Fruit fly (Drosophila melanogaster) ovary, adult (tissue): ENCODE measurements around the gene CG45494.
"Not testable (repeated sequence)": the region's sequence is repeated elsewhere in the genome, so short reads cannot be mapped to it uniquely, and the experiment has no call there.

ENCODE experiments used
- CG17801 ChIP-seq: fragments of 200-800 bp; optimal IDR thresholded peaks from 2 replicates; lab custom pipeline; 2019; ENCODE audit warnings: missing biosample characterization, mild to moderate bottlenecking, missing genetic modification characterization, moderate library complexity; ENCODE audit not compliant: partially characterized antibody

The CG45494 gene

DNA sequence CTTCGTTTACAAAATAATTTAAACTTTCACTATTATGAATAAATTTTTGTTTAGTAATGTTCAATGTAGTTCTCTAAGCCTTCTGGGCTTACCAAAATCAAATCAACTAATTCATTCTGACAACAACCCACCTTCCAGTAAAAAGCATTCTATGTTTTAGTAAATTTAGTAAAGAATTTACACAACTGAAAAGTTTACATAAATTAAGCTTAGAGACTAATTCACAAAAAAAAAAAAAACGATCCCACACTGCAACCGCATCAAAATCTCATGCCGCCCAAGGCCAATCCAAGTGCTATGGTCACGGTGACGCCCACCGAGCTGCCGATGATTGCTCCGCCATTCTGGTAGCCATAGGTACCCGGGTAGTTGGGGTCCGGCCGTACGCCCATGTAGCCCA is at the start of gene CG45494:
CG45494 (minus strand) TSS at position 101 of the 400 bp plus-strand sequence.
- TF ChIP-seq CG17801 (GFP tag; lab: Kevin White, UChicago): not testable (repeated sequence)

dm6 chrX:20001996-20002395 is 48.6 kb upstream of the CG45494 start, which contains the start of gene lky:
TSS of gene lky (minus strand) at chrX:20002096.
- TF ChIP-seq CG17801 (GFP tag; lab: Kevin White, UChicago): no peak

DNA sequence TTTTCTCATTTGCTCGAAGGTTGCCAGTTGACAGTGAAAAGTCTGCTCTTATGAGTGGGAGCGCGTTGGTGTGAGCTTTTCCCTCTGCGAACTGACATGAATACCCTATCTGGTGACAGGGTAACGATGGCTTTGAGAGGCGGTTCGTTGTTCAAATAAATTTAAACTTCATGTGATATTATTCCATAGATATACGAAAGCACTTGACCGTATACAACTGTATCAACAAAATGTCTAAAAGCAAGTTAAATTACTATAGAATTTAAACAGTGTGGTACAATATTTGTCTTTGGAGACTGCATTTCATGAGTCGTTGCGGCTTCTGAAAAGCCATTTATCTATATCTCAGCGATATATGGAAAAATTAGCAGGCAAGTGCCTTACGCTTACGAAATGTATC is 10.8 kb upstream of the CG45494 start:
- TF ChIP-seq CG17801 (GFP tag; lab: Kevin White, UChicago): no peak

dm6 chrX:19960881-19961347 is 7.5 kb upstream of the CG45494 start, which contains the start of gene Nep3:
TSS of gene Nep3 (plus strand) at chrX:19961297.
- TF ChIP-seq CG17801 (GFP tag; lab: Kevin White, UChicago): no peak

- TF ChIP-seq CG17801 (GFP tag; lab: Kevin White, UChicago): no peak
Measured at dm6 chrX:19959353-19959969, 6.1 kb upstream of the CG45494 start, which contains the start of gene CG12655. TSS of gene CG12655 (minus strand) at chrX:19959403.

DNA sequence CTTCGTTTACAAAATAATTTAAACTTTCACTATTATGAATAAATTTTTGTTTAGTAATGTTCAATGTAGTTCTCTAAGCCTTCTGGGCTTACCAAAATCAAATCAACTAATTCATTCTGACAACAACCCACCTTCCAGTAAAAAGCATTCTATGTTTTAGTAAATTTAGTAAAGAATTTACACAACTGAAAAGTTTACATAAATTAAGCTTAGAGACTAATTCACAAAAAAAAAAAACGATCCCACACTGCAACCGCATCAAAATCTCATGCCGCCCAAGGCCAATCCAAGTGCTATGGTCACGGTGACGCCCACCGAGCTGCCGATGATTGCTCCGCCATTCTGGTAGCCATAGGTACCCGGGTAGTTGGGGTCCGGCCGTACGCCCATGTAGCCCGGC is 4.8 kb upstream of the CG45494 start, which contains the start of gene CG43784:
CG43784 (minus strand) TSS at position 101 of the 400 bp plus-strand sequence.
- TF ChIP-seq CG17801 (GFP tag; lab: Kevin White, UChicago): not testable (repeated sequence)

- not testable (repeated sequence) for TF ChIP-seq CG17801 (GFP tag; lab: Kevin White, UChicago)
Measured at dm6 chrX:19948773-19949172, 4.6 kb downstream of the CG45494 start, which contains the start of gene CG45493. TSS of gene CG45493 (minus strand) at chrX:19948873.

dm6 chrX:19944047-19944446 is 9.4 kb downstream of the CG45494 start, which contains the start of gene CG45492:
TSS of gene CG45492 (minus strand) at chrX:19944147.
- not testable (repeated sequence) for TF ChIP-seq CG17801 (GFP tag; lab: Kevin White, UChicago)

- not testable (repeated sequence) for TF ChIP-seq CG17801 (GFP tag; lab: Kevin White, UChicago)
Measured at dm6 chrX:19938894-19939293, 14.5 kb downstream of the CG45494 start, which contains the start of gene CG45491. TSS of gene CG45491 (minus strand) at chrX:19938994.

DNA sequence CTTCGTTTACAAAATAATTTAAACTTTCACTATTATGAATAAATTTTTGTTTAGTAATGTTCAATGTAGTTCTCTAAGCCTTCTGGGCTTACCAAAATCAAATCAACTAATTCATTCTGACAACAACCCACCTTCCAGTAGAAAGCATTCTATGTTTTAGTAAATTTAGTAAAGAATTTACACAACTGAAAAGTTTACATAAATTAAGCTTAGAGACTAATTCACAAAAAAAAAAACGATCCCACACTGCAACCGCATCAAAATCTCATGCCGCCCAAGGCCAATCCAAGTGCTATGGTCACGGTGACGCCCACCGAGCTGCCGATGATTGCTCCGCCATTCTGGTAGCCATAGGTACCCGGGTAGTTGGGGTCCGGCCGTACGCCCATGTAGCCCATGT is 19.2 kb downstream of the CG45494 start, which contains the start of gene CG45490:
CG45490 (minus strand) TSS at position 101 of the 400 bp plus-strand sequence.
- TF ChIP-seq CG17801 (GFP tag; lab: Kevin White, UChicago): not testable (repeated sequence)

DNA sequence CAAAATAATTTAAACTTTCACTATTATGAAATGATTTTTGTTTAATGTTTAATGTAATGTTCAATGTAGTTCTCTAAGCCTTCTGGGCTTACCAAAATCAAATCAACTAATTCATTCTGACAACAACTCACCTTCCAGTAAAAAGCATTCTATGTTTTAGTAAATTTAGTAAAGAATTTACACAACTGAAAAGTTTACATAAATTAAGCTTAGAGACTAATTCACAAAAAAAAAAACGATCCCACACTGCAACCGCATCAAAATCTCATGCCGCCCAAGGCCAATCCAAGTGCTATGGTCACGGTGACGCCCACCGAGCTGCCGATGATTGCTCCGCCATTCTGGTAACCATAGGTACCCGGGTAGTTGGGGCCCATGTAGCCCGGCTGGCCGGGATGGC is 24.3 kb downstream of the CG45494 start, which contains the start of gene CG45489:
CG45489 (minus strand) TSS at position 101 of the 400 bp plus-strand sequence.
- not testable (repeated sequence) for TF ChIP-seq CG17801 (GFP tag; lab: Kevin White, UChicago)

DNA sequence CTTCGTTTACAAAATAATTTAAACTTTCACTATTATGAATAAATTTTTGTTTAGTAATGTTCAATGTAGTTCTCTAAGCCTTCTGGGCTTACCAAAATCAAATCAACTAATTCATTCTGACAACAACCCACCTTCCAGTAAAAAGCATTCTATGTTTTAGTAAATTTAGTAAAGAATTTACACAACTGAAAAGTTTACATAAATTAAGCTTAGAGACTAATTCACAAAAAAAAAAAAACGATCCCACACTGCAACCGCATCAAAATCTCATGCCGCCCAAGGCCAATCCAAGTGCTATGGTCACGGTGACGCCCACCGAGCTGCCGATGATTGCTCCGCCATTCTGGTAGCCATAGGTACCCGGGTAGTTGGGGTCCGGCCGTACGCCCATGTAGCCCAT is 33.1 kb downstream of the CG45494 start, which contains the start of gene CG45488:
CG45488 (minus strand) TSS at position 101 of the 400 bp plus-strand sequence.
- TF ChIP-seq CG17801 (GFP tag; lab: Kevin White, UChicago): not testable (repeated sequence)

- TF ChIP-seq CG17801 (GFP tag; lab: Kevin White, UChicago): not testable (repeated sequence)
Measured at dm6 chrX:19915181-19915580, 38.2 kb downstream of the CG45494 start, which contains the start of gene CG45487. TSS of gene CG45487 (minus strand) at chrX:19915281.

DNA sequence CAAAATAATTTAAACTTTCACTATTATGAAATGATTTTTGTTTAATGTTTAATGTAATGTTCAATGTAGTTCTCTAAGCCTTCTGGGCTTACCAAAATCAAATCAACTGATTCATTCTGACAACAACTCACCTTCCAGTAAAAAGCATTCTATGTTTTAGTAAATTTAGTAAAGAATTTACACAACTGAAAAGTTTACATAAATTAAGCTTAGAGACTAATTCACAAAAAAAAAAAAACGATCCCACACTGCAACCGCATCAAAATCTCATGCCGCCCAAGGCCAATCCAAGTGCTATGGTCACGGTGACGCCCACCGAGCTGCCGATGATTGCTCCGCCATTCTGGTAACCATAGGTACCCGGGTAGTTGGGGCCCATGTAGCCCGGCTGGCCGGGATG is 43.4 kb downstream of the CG45494 start, which contains the start of gene CG45486:
CG45486 (minus strand) TSS at position 101 of the 400 bp plus-strand sequence.
- TF ChIP-seq CG17801 (GFP tag; lab: Kevin White, UChicago): not testable (repeated sequence)
